Worm (Caenorhabditis elegans) whole organism, L4 larva: Measurements from ENCODE around the gene mdt-30.

ENCODE experiments used
- D1046.2 ChIP-seq: fragments of 200-800 bp; sonication (Bioruptor generic); IDR thresholded peaks from 2 replicates; pipeline ENCODE4 v1.3.6; 2022; ENCODE audit warnings: missing genetic modification characterization, missing compliant biosample characterization
- F37D6.2 ChIP-seq: sonication (generic microtip); optimal IDR thresholded peaks from 2 replicates; lab custom pipeline; 2016; ENCODE audit warnings: mild to moderate bottlenecking, missing genetic modification characterization, missing compliant biosample characterization
- F49E8.2 ChIP-seq: sonication (generic microtip); optimal IDR thresholded peaks from 2 replicates; lab custom pipeline; 2016; ENCODE audit warnings: missing compliant biosample characterization, mild to moderate bottlenecking, missing genetic modification characterization, borderline replicate concordance
- T26A8.4 ChIP-seq: fragments of 200-800 bp; sonication (Bioruptor generic); IDR thresholded peaks from 2 replicates; pipeline ENCODE4 v1.3.6; 2022; ENCODE audit warnings: missing genetic modification characterization, missing compliant biosample characterization
- Y48G9A.11 ChIP-seq: fragments of 200-800 bp; sonication (Bioruptor generic); IDR thresholded peaks from 2 replicates; pipeline ENCODE4 v1.3.6; 2022; ENCODE audit warnings: missing genetic modification reagents, missing genetic modification characterization, missing compliant biosample characterization
- Y5F2A.4 ChIP-seq: fragments of 200-800 bp; sonication (Bioruptor generic); optimal IDR thresholded peaks from 2 replicates; lab custom pipeline; 2018; ENCODE audit warnings: mild to moderate bottlenecking, missing genetic modification characterization, missing compliant biosample characterization
- aha-1 ChIP-seq: fragments of 150-350 bp; peaks from one replicate; lab custom pipeline; 2014; ENCODE audit warnings: missing biosample characterization, missing genetic modification characterization
- ceh-20 ChIP-seq: fragments of 200-800 bp; sonication (Bioruptor generic); IDR thresholded peaks from 2 replicates; pipeline ENCODE4 v1.3.6; 2022; ENCODE audit warnings: missing genetic modification reagents, missing genetic modification characterization, missing compliant biosample characterization
- ceh-28 ChIP-seq: fragments of 150-350 bp; optimal IDR thresholded peaks from 2 replicates; lab custom pipeline; 2014; ENCODE audit warnings: missing biosample characterization, missing genetic modification reagents, missing genetic modification characterization
- ceh-32 ChIP-seq: sonication (generic microtip); optimal IDR thresholded peaks from 2 replicates; lab custom pipeline; 2016; ENCODE audit warnings: mild to moderate bottlenecking, missing genetic modification characterization, missing compliant biosample characterization; ENCODE audit not compliant: poor library complexity
- ceh-62 ChIP-seq: sonication (generic microtip); optimal IDR thresholded peaks from 2 replicates; lab custom pipeline; 2017; ENCODE audit warnings: missing biosample characterization, missing genetic modification characterization
- ceh-82 ChIP-seq: sonication (generic microtip); optimal IDR thresholded peaks from 2 replicates; lab custom pipeline; 2017; ENCODE audit warnings: missing biosample characterization, missing genetic modification characterization
- ces-1 ChIP-seq: fragments of 150-350 bp; sonication (generic microtip); optimal IDR thresholded peaks from 4 replicates; lab custom pipeline; 2014; ENCODE audit warnings: missing biosample characterization, missing genetic modification reagents, missing genetic modification characterization
- cey-2 ChIP-seq: sonication (generic microtip); optimal IDR thresholded peaks from 3 replicates; lab custom pipeline; 2017; ENCODE audit warnings: missing genetic modification characterization, mild to moderate bottlenecking, missing compliant biosample characterization, antibody characterized with exemption, borderline replicate concordance; ENCODE audit not compliant: insufficient read depth
- ctbp-1 ChIP-seq: fragments of 200-800 bp; sonication (Bioruptor generic); IDR thresholded peaks from 2 replicates; pipeline ENCODE4 v1.3.6; 2022; ENCODE audit warnings: missing genetic modification reagents, missing genetic modification characterization, missing compliant biosample characterization
- daf-12 ChIP-seq: fragments of 150-350 bp; optimal IDR thresholded peaks from 2 replicates; lab custom pipeline; 2014; ENCODE audit warnings: missing biosample characterization, missing genetic modification reagents, missing genetic modification characterization
- daf-16 ChIP-seq, 3 experiments: sonication (generic microtip); optimal IDR thresholded peaks; 2 replicates each; lab custom pipeline; 2016 to 2017; ENCODE audit warnings: missing genetic modification characterization in 3 of 3, missing genetic modification reagents in 3 of 3, mild to moderate bottlenecking in 2 of 3, missing compliant biosample characterization in 2 of 3, missing biosample characterization in 1 of 3, moderate library complexity in 1 of 3
- daf-19 ChIP-seq: fragments of 200-800 bp; sonication (Bioruptor generic); conservative IDR thresholded peaks from 2 replicates; pipeline ENCODE4 v1.3.6; 2022; ENCODE audit warnings: missing genetic modification characterization, missing compliant biosample characterization
- daf-8 ChIP-seq: fragments of 200-800 bp; sonication (Bioruptor generic); IDR thresholded peaks from 2 replicates; pipeline ENCODE4 v1.3.6; 2022; ENCODE audit warnings: missing genetic modification characterization, missing compliant biosample characterization
- dmd-9 ChIP-seq: fragments of 200-800 bp; sonication (Bioruptor generic); IDR thresholded peaks from 2 replicates; pipeline ENCODE4 v1.3.6; 2022; ENCODE audit warnings: missing genetic modification reagents, missing genetic modification characterization, missing compliant biosample characterization
- dpl-1 ChIP-seq: fragments of 150-350 bp; optimal IDR thresholded peaks from 2 replicates; lab custom pipeline; 2014; ENCODE audit warnings: missing biosample characterization, missing genetic modification reagents, missing genetic modification characterization
- dve-1 ChIP-seq: sonication (generic microtip); optimal IDR thresholded peaks from 2 replicates; lab custom pipeline; 2017; ENCODE audit warnings: antibody characterized with exemption, mild to moderate bottlenecking, missing genetic modification characterization, missing compliant biosample characterization; ENCODE audit not compliant: insufficient read depth
- fkh-10 ChIP-seq: fragments of 150-350 bp; optimal IDR thresholded peaks from 2 replicates; lab custom pipeline; 2014; ENCODE audit warnings: missing biosample characterization, missing genetic modification reagents, missing genetic modification characterization
- gei-8 ChIP-seq: fragments of 200-800 bp; sonication (Bioruptor generic); optimal IDR thresholded peaks from 2 replicates; lab custom pipeline; 2018; ENCODE audit warnings: mild to moderate bottlenecking, missing genetic modification characterization, missing compliant biosample characterization
- hmg-1.1 ChIP-seq: fragments of 200-800 bp; sonication (Bioruptor generic); IDR thresholded peaks from 2 replicates; pipeline ENCODE4 v1.3.6; 2022; ENCODE audit warnings: missing genetic modification reagents, missing genetic modification characterization, missing compliant biosample characterization
- lim-7 ChIP-seq: fragments of 200-800 bp; sonication (Bioruptor generic); IDR thresholded peaks from 2 replicates; pipeline ENCODE4 v1.3.6; 2022; ENCODE audit warnings: missing genetic modification characterization, missing compliant biosample characterization
- lin-1 ChIP-seq: fragments of 200-800 bp; sonication (Bioruptor generic); IDR thresholded peaks from 2 replicates; pipeline ENCODE4 v1.3.6; 2022; ENCODE audit warnings: missing genetic modification reagents, missing genetic modification characterization, missing compliant biosample characterization
- lin-15B ChIP-seq: fragments of 150-350 bp; sonication (generic microtip); optimal IDR thresholded peaks from 3 replicates; lab custom pipeline; 2014; ENCODE audit warnings: missing biosample characterization, missing genetic modification characterization
- lir-3 ChIP-seq: sonication (generic microtip); optimal IDR thresholded peaks from 2 replicates; lab custom pipeline; 2016; ENCODE audit warnings: mild to moderate bottlenecking, missing genetic modification characterization, missing compliant biosample characterization
- lsy-2 ChIP-seq, 2 experiments: fragments of 150-350 bp in 1 of 2; sonication (generic microtip) in 1 of 2; optimal IDR thresholded peaks; 2 replicates each; lab custom pipeline; 2014 to 2017; ENCODE audit warnings: missing biosample characterization in 2 of 2, missing genetic modification characterization in 2 of 2
- madf-5 ChIP-seq, 2 experiments: fragments of 200-800 bp; sonication (Bioruptor generic); IDR thresholded peaks; 2 replicates each; pipeline ENCODE4 v1.3.6; 2022; ENCODE audit warnings: missing compliant biosample characterization in 2 of 2, missing genetic modification characterization in 2 of 2
- mep-1 ChIP-seq: fragments of 150-350 bp; sonication (generic microtip); optimal IDR thresholded peaks from 3 replicates; lab custom pipeline; 2014; ENCODE audit warnings: missing biosample characterization, missing genetic modification characterization
- mxl-3 ChIP-seq: fragments of 200-800 bp; sonication (Bioruptor generic); optimal IDR thresholded peaks from 2 replicates; lab custom pipeline; 2018; ENCODE audit warnings: mild to moderate bottlenecking, missing genetic modification characterization, missing compliant biosample characterization
- nhr-102 ChIP-seq: sonication (generic microtip); optimal IDR thresholded peaks from 2 replicates; lab custom pipeline; 2016; ENCODE audit warnings: mild to moderate bottlenecking, missing genetic modification characterization, moderate library complexity, missing compliant biosample characterization
- nhr-111 ChIP-seq: fragments of 200-800 bp; sonication (Bioruptor generic); optimal IDR thresholded peaks from 2 replicates; lab custom pipeline; 2018; ENCODE audit warnings: mild to moderate bottlenecking, missing genetic modification characterization, missing compliant biosample characterization
- nhr-48 ChIP-seq: sonication (generic microtip); optimal IDR thresholded peaks from 2 replicates; lab custom pipeline; 2016; ENCODE audit warnings: mild to moderate bottlenecking, missing genetic modification characterization, missing compliant biosample characterization
- nhr-77 ChIP-seq: fragments of 150-350 bp; optimal IDR thresholded peaks from 2 replicates; lab custom pipeline; 2014; ENCODE audit warnings: missing biosample characterization, missing genetic modification characterization
- pha-4 ChIP-seq, 2 experiments: fragments of 150-350 bp in 1 of 2; fragments of 200-800 bp in 1 of 2; sonication (Bioruptor generic) in 1 of 2; IDR thresholded peaks in 1 of 2; optimal IDR thresholded peaks in 1 of 2; 2 replicates each; pipeline versions ENCODE4 v1.3.6 to Lab custom; 2014 to 2022; ENCODE audit warnings: missing genetic modification characterization in 2 of 2, missing genetic modification reagents in 2 of 2, missing biosample characterization in 1 of 2, missing compliant biosample characterization in 1 of 2
- rbr-2 ChIP-seq: sonication (generic microtip); optimal IDR thresholded peaks from 2 replicates; lab custom pipeline; 2016; ENCODE audit warnings: missing genotype, missing genetic modification characterization, missing compliant biosample characterization
- saeg-2 ChIP-seq: fragments of 200-800 bp; sonication (Bioruptor generic); IDR thresholded peaks from 2 replicates; pipeline ENCODE4 v1.3.6; 2022; ENCODE audit warnings: missing genetic modification reagents, missing genetic modification characterization, missing compliant biosample characterization
- set-16 ChIP-seq: fragments of 200-800 bp; sonication (Bioruptor generic); IDR thresholded peaks from 2 replicates; pipeline ENCODE4 v1.3.6; 2022; ENCODE audit warnings: missing genetic modification reagents, missing genetic modification characterization, missing compliant biosample characterization
- snpc-1.2 ChIP-seq: fragments of 200-800 bp; sonication (Bioruptor generic); IDR thresholded peaks from 2 replicates; pipeline ENCODE4 v1.3.6; 2022; ENCODE audit warnings: missing genetic modification reagents, missing genetic modification characterization, missing compliant biosample characterization
- spr-1 ChIP-seq: sonication (generic microtip); optimal IDR thresholded peaks from 2 replicates; lab custom pipeline; 2016; ENCODE audit warnings: mild to moderate bottlenecking, missing genetic modification characterization, missing compliant biosample characterization
- tag-97 ChIP-seq: fragments of 200-800 bp; sonication (Bioruptor generic); IDR thresholded peaks from 2 replicates; pipeline ENCODE4 v1.3.6; 2022; ENCODE audit warnings: missing genetic modification characterization, missing compliant biosample characterization
- unc-39 ChIP-seq: sonication (generic microtip); optimal IDR thresholded peaks from 2 replicates; lab custom pipeline; 2017; ENCODE audit warnings: missing biosample characterization, missing genetic modification characterization
- zag-1 ChIP-seq: fragments of 150-350 bp; optimal IDR thresholded peaks from 2 replicates; lab custom pipeline; 2014; ENCODE audit warnings: missing biosample characterization, missing genetic modification characterization
- zip-2 ChIP-seq: fragments of 150-350 bp; optimal IDR thresholded peaks from 2 replicates; lab custom pipeline; 2014; ENCODE audit warnings: missing biosample characterization, missing genetic modification characterization
- ztf-11 ChIP-seq: fragments of 150-350 bp; optimal IDR thresholded peaks from 2 replicates; lab custom pipeline; 2014; ENCODE audit warnings: missing biosample characterization, missing genetic modification characterization
- ztf-7 ChIP-seq: fragments of 150-350 bp; optimal IDR thresholded peaks from 2 replicates; lab custom pipeline; 2014; ENCODE audit warnings: missing biosample characterization, missing genetic modification characterization

mdt-30 gene

DNA sequence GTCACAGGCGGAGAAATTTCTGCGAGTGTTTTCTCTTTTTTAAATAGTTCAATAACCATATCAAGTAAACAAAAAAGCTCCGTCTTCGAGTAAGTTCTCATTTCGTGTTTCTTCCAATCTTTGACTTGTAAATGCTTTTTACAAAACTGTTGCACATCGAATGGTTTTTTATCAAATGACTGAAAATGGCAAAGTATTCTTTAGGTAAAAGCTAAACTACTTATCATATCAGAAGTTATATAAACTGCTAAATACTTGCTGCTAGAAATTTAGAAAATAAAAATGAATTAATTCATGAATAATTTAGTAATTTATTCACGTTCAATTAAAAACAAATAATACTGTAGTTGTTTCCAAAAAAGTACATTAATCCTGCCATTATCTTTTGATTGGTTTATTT lies 3.1 kb upstream of the mdt-30 start, which contains the start of gene F44B9.9:
Gene F44B9.9 (minus strand): TSS at position 101 of the 400 bp plus-strand sequence.
- no peak for TF ChIP-seq saeg-2 (GFP tag; lab: Robert Waterston, UW)
- TF ChIP-seq lin-15B (tag; lab: Kevin White, UChicago) = no peak
- no peak for TF ChIP-seq nhr-102 (tag; lab: Kevin White, UChicago)
- TF ChIP-seq cey-2 (tag; lab: Kevin White, UChicago) = no peak
- TF ChIP-seq lir-3 (tag; lab: Kevin White, UChicago) = no peak
- TF ChIP-seq ces-1 (GFP tag; lab: Kevin White, UChicago) = no peak
- no peak for TF ChIP-seq daf-16 (GFP tag; optimal IDR thresholded peaks at IDR 0.05; lab: Kevin White, UChicago)
- no peak for TF ChIP-seq daf-16 (tag; optimal IDR thresholded peaks at IDR 0.05; lab: Kevin White, UChicago)
- no peak for TF ChIP-seq set-16 (GFP tag; lab: Robert Waterston, UW)
- TF ChIP-seq madf-5 (GFP tag; IDR thresholded peaks at IDR 0.05; lab: Robert Waterston, UW) = no peak
- TF ChIP-seq tag-97 (GFP tag; lab: Robert Waterston, UW) = no peak
- no peak for TF ChIP-seq dpl-1
- TF ChIP-seq, all 104 proteins: peak for 0

DNA sequence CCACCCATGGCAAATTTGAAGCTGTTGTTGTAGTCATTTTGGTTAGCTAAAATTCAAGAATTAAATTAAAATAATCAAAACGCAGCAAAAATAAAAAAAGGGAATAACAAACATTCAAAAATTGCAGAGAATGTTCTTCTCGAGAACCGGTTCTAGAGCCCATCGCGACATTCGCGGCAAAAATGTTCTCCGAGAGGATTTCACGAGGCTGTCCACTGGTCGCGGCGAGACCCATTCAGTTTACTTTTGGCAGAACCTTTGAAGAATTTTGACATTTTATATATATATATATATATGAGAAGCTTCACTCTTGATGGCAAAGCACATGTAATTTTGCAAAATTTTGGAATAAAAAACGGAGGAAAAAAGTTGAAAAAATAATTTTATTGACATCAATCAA lies 1.6 kb upstream of the mdt-30 start, which contains the start of gene F44B9.8:
Gene F44B9.8 (minus strand): TSS at position 163 of the 400 bp plus-strand sequence.
- TF ChIP-seq ztf-11 (tag; lab: Kevin White, UChicago) = no peak
- no peak for TF ChIP-seq spr-1 (tag; lab: Kevin White, UChicago)
- no peak for TF ChIP-seq ctbp-1 (GFP tag; lab: Robert Waterston, UW)
- no peak for TF ChIP-seq ceh-20 (GFP tag; lab: Robert Waterston, UW)
- TF ChIP-seq rbr-2 = peak; percentile 40
- TF ChIP-seq daf-8 = no peak
- no peak for TF ChIP-seq lin-1 (GFP tag; lab: Robert Waterston, UW)
- no peak for TF ChIP-seq F37D6.2 (tag; lab: Kevin White, UChicago)
- TF ChIP-seq ces-1 (GFP tag; lab: Kevin White, UChicago) = no peak
- no peak for TF ChIP-seq T26A8.4 (GFP tag; lab: Robert Waterston, UW)
- no peak for TF ChIP-seq pha-4 (GFP tag; IDR thresholded peaks at IDR 0.05; lab: Robert Waterston, UW)
- TF ChIP-seq pha-4 (tag; optimal IDR thresholded peaks at IDR 0.05; lab: Kevin White, UChicago) = no peak
- TF ChIP-seq tag-97 (GFP tag; lab: Robert Waterston, UW) = no peak
- TF ChIP-seq F49E8.2 (tag; lab: Kevin White, UChicago) = no peak
- TF ChIP-seq ceh-32 (tag; lab: Kevin White, UChicago) = no peak
- no peak for TF ChIP-seq gei-8 (GFP tag; lab: Kevin White, UChicago)
- no peak for TF ChIP-seq Y5F2A.4
- TF ChIP-seq D1046.2 (GFP tag; lab: Robert Waterston, UW) = no peak
- TF ChIP-seq zip-2 (tag; lab: Kevin White, UChicago) = no peak
- TF ChIP-seq dpl-1 = peak; percentile 87
- TF ChIP-seq mep-1 (tag; lab: Kevin White, UChicago) = peak; percentile 74
- TF ChIP-seq hmg-1.1 (GFP tag; lab: Robert Waterston, UW) = 0 out of 2 replicates have a peak, but pooled peaks have one; percentile 47
- no peak for TF ChIP-seq lim-7 (GFP tag; lab: Robert Waterston, UW)
- no peak for TF ChIP-seq daf-12 (tag; lab: Kevin White, UChicago)
- no peak for TF ChIP-seq nhr-48 (tag; lab: Kevin White, UChicago)
- TF ChIP-seq fkh-10 (GFP tag; lab: Kevin White, UChicago) = no peak
- no peak for TF ChIP-seq ztf-7 (tag; lab: Kevin White, UChicago)
- TF ChIP-seq lsy-2 (tag; optimal IDR thresholded peaks at IDR 0.05; lab: Kevin White, UChicago) = peak in 1 of 2 experiments; percentile 86
- TF ChIP-seq dve-1 (tag; lab: Kevin White, UChicago) = peak; percentile 65
- peak; percentile 93 for TF ChIP-seq aha-1 (tag; lab: Kevin White, UChicago)
- TF ChIP-seq mxl-3 (GFP tag; lab: Kevin White, UChicago) = no peak
- TF ChIP-seq daf-19 (GFP tag; lab: Robert Waterston, UW) = no peak
- TF ChIP-seq unc-39 (tag; lab: Kevin White, UChicago) = no peak
- peak; percentile 2 for TF ChIP-seq nhr-77 (tag; lab: Kevin White, UChicago)
- TF ChIP-seq zag-1 (tag; lab: Kevin White, UChicago) = no peak
- no peak for TF ChIP-seq ceh-62
- TF ChIP-seq Y48G9A.11 (GFP tag; lab: Robert Waterston, UW) = no peak
- TF ChIP-seq ceh-82 = no peak
- TF ChIP-seq snpc-1.2 = no peak
- no peak for TF ChIP-seq ceh-28 (tag; lab: Kevin White, UChicago)
- no peak for TF ChIP-seq nhr-111 (GFP tag; lab: Kevin White, UChicago)
- TF ChIP-seq dmd-9 = no peak
